Fruit fly (Drosophila melanogaster) whole organism, embryonic: ENCODE measurements around the gene dysf.

Experiments used
- Awh ChIP-seq: fragments of 200-800 bp; sonication (Bioruptor generic); IDR thresholded peaks from 2 replicates; pipeline ENCODE4, ENCODE4 v1.3.6; 2022; ENCODE audit warnings: missing biosample characterization, missing genetic modification characterization
- B-H2 ChIP-seq: fragments of 200-800 bp; sonication (Bioruptor generic); optimal IDR thresholded peaks from 2 replicates; lab custom pipeline; 2018; ENCODE audit warnings: missing biosample characterization, mild to moderate bottlenecking, missing genetic modification characterization
- Bdp1 ChIP-seq: fragments of 200-800 bp; sonication (Bioruptor generic); optimal IDR thresholded peaks from 3 replicates; lab custom pipeline; 2016; ENCODE audit warnings: missing biosample characterization, missing genetic modification characterization
- CG10209 ChIP-seq: fragments of 200-800 bp; sonication (Bioruptor generic); optimal IDR thresholded peaks from 3 replicates; lab custom pipeline; 2017; ENCODE audit warnings: missing biosample characterization, mild to moderate bottlenecking, missing genetic modification characterization, missing genetic modification reagents
- CG10462 ChIP-seq: fragments of 200-800 bp; sonication (Bioruptor generic); optimal IDR thresholded peaks from 2 replicates; lab custom pipeline; 2016; ENCODE audit warnings: missing biosample characterization, missing genetic modification characterization
- CG11398 ChIP-seq: fragments of 200-800 bp; sonication (Bioruptor generic); optimal IDR thresholded peaks from 2 replicates; lab custom pipeline; 2016; ENCODE audit warnings: missing biosample characterization, missing genetic modification characterization
- CG11504 ChIP-seq: fragments of 200-800 bp; sonication (Bioruptor generic); optimal IDR thresholded peaks from 3 replicates; lab custom pipeline; 2019; ENCODE audit warnings: missing biosample characterization, mild to moderate bottlenecking, missing genetic modification characterization, moderate library complexity
- CG12104 ChIP-seq: fragments of 200-800 bp; sonication (Bioruptor generic); optimal IDR thresholded peaks from 3 replicates; lab custom pipeline; 2016; ENCODE audit warnings: missing biosample characterization, missing genetic modification characterization
- CG13123 ChIP-seq: fragments of 200-800 bp; sonication (Bioruptor generic); optimal IDR thresholded peaks from 2 replicates; lab custom pipeline; 2016; ENCODE audit warnings: missing biosample characterization, missing genetic modification characterization
- CG13775 ChIP-seq: fragments of 200-800 bp; sonication (Bioruptor generic); optimal IDR thresholded peaks from 3 replicates; lab custom pipeline; 2017; ENCODE audit warnings: missing biosample characterization, mild to moderate bottlenecking, missing genetic modification characterization
- CG14441 ChIP-seq: fragments of 200-800 bp; sonication (Bioruptor generic); IDR thresholded peaks from 2 replicates; pipeline ENCODE4 v1.3.6; 2022; ENCODE audit warnings: missing biosample characterization, missing genetic modification characterization
- CG15073 ChIP-seq: fragments of 200-800 bp; sonication (Bioruptor generic); optimal IDR thresholded peaks from 2 replicates; lab custom pipeline; 2016; ENCODE audit warnings: missing biosample characterization, missing genetic modification characterization
- CG15696 ChIP-seq: fragments of 200-800 bp; sonication (Bioruptor generic); optimal IDR thresholded peaks from 2 replicates; lab custom pipeline; 2019; ENCODE audit warnings: missing biosample characterization, mild to moderate bottlenecking, missing genetic modification characterization, moderate library complexity
- CG16813 ChIP-seq: fragments of 200-800 bp; sonication (Bioruptor generic); IDR thresholded peaks from 3 replicates; pipeline ENCODE4 v1.3.6; 2022; ENCODE audit warnings: missing biosample characterization, missing genetic modification characterization; ENCODE audit not compliant: partially characterized antibody
- CG18619 ChIP-seq: fragments of 200-800 bp; sonication (Bioruptor generic); optimal IDR thresholded peaks from 3 replicates; lab custom pipeline; 2017; ENCODE audit warnings: missing biosample characterization, mild to moderate bottlenecking, missing genetic modification characterization
- CG2202 ChIP-seq: fragments of 200-800 bp; sonication (Bioruptor generic); optimal IDR thresholded peaks from 2 replicates; lab custom pipeline; 2018; ENCODE audit warnings: missing biosample characterization, mild to moderate bottlenecking, missing genetic modification characterization
- CG30431 ChIP-seq: fragments of 200-800 bp; sonication (Bioruptor generic); optimal IDR thresholded peaks from 2 replicates; lab custom pipeline; 2017; ENCODE audit warnings: missing biosample characterization, missing genetic modification characterization
- CG31365 ChIP-seq: fragments of 200-800 bp; sonication (Bioruptor generic); optimal IDR thresholded peaks from 2 replicates; lab custom pipeline; 2018; ENCODE audit warnings: missing biosample characterization, mild to moderate bottlenecking, missing genetic modification characterization
- CG31388 ChIP-seq: fragments of 200-800 bp; sonication (Bioruptor generic); optimal IDR thresholded peaks from 2 replicates; lab custom pipeline; 2016; ENCODE audit warnings: missing biosample characterization, missing genetic modification characterization
- CG32532 ChIP-seq: fragments of 200-800 bp; sonication (Bioruptor generic); IDR thresholded peaks from 2 replicates; pipeline ENCODE4 v1.3.6; 2022; ENCODE audit warnings: missing biosample characterization, missing genetic modification characterization
- CG7357 ChIP-seq: fragments of 200-800 bp; sonication (Bioruptor generic); IDR thresholded peaks from 3 replicates; pipeline ENCODE4 v1.3.6; 2022; ENCODE audit warnings: missing biosample characterization, missing genetic modification characterization
- CG7928 ChIP-seq: fragments of 200-800 bp; sonication (Bioruptor generic); optimal IDR thresholded peaks from 2 replicates; lab custom pipeline; 2017; ENCODE audit warnings: missing biosample characterization, mild to moderate bottlenecking, missing genetic modification characterization
- CTCF ChIP-seq: fragments of 200-800 bp; sonication (Bioruptor generic); optimal IDR thresholded peaks from 2 replicates; lab custom pipeline; 2017; ENCODE audit warnings: missing biosample characterization, mild to moderate bottlenecking, missing genetic modification characterization, moderate library complexity
- Camta ChIP-seq: fragments of 200-800 bp; sonication (Bioruptor generic); optimal IDR thresholded peaks from 2 replicates; lab custom pipeline; 2016; ENCODE audit warnings: missing biosample characterization, missing genetic modification characterization
- E2f2 ChIP-seq: fragments of 200-800 bp; sonication (Bioruptor generic); IDR thresholded peaks from 2 replicates; pipeline ENCODE4 v1.3.6; 2022; ENCODE audit warnings: missing biosample characterization, missing genetic modification characterization
- GATAe ChIP-seq: fragments of 200-800 bp; sonication (Bioruptor generic); conservative IDR thresholded peaks from 2 replicates; pipeline ENCODE4 v1.3.6; 2022; ENCODE audit warnings: missing biosample characterization, missing genetic modification characterization
- HmgZ ChIP-seq: fragments of 200-800 bp; sonication (Bioruptor generic); optimal IDR thresholded peaks from 2 replicates; lab custom pipeline; 2018; ENCODE audit warnings: missing biosample characterization, mild to moderate bottlenecking, missing genetic modification characterization
- Jarid2 ChIP-seq: fragments of 200-800 bp; sonication (Bioruptor generic); optimal IDR thresholded peaks from 3 replicates; lab custom pipeline; 2017; ENCODE audit warnings: mild to moderate bottlenecking, missing biosample characterization, missing genetic modification reagents, missing genetic modification characterization
- Mes4 ChIP-seq: fragments of 200-800 bp; sonication (Bioruptor generic); optimal IDR thresholded peaks from 2 replicates; lab custom pipeline; 2016; ENCODE audit warnings: missing biosample characterization, missing genetic modification characterization
- Myb ChIP-seq: fragments of 200-800 bp; sonication (Bioruptor generic); optimal IDR thresholded peaks from 2 replicates; lab custom pipeline; 2016; ENCODE audit warnings: missing biosample characterization, missing genetic modification characterization
- NfI ChIP-seq: fragments of 200-800 bp; sonication (Bioruptor generic); optimal IDR thresholded peaks from 3 replicates; lab custom pipeline; 2018; ENCODE audit warnings: missing biosample characterization, mild to moderate bottlenecking, missing genetic modification characterization, moderate library complexity
- Opbp ChIP-seq: fragments of 200-800 bp; sonication (Bioruptor generic); IDR thresholded peaks from 3 replicates; pipeline ENCODE4 v1.3.6; 2022; ENCODE audit warnings: missing biosample characterization, missing genetic modification characterization; ENCODE audit not compliant: partially characterized antibody
- Vsx1 ChIP-seq: fragments of 200-800 bp; sonication (Bioruptor generic); optimal IDR thresholded peaks from 2 replicates; lab custom pipeline; 2017; ENCODE audit warnings: missing biosample characterization, mild to moderate bottlenecking, missing genetic modification characterization, missing genetic modification reagents
- ash1 ChIP-seq: fragments of 200-800 bp; sonication (Bioruptor generic); optimal IDR thresholded peaks from 2 replicates; lab custom pipeline; 2018; ENCODE audit warnings: missing biosample characterization, mild to moderate bottlenecking, missing genetic modification characterization
- bsh ChIP-seq, 2 experiments: fragments of 200-800 bp; sonication (Bioruptor generic); optimal IDR thresholded peaks; 2 replicates each; lab custom pipeline; 2017 to 2018; ENCODE audit warnings: mild to moderate bottlenecking in 2 of 2, missing biosample characterization in 2 of 2, missing genetic modification characterization in 2 of 2, moderate library complexity in 1 of 2
- caup ChIP-seq: fragments of 200-800 bp; sonication (Bioruptor generic); optimal IDR thresholded peaks from 3 replicates; lab custom pipeline; 2017; ENCODE audit warnings: missing biosample characterization, mild to moderate bottlenecking, missing genetic modification characterization, moderate library complexity; ENCODE audit not compliant: severe bottlenecking
- crp ChIP-seq, 2 experiments: fragments of 200-800 bp; sonication (Bioruptor generic); optimal IDR thresholded peaks; 2 replicates in 1 of 2; 3 replicates in 1 of 2; lab custom pipeline; 2017; ENCODE audit warnings: missing biosample characterization in 2 of 2, missing genetic modification characterization in 2 of 2, mild to moderate bottlenecking in 1 of 2, moderate library complexity in 1 of 2
- danr ChIP-seq: fragments of 200-800 bp; sonication (Bioruptor generic); IDR thresholded peaks from 2 replicates; pipeline ENCODE4 v1.3.6; 2022; ENCODE audit warnings: missing biosample characterization, missing genetic modification characterization
- dimm ChIP-seq: fragments of 200-800 bp; sonication (Bioruptor generic); IDR thresholded peaks from 2 replicates; pipeline ENCODE4 v1.3.6; 2022; ENCODE audit warnings: missing biosample characterization, missing genetic modification characterization
- dysf ChIP-seq: fragments of 200-800 bp; sonication (Bioruptor generic); IDR thresholded peaks from 3 replicates; pipeline ENCODE4 v1.3.6; 2022; ENCODE audit warnings: missing biosample characterization, missing genetic modification characterization
- ems ChIP-seq: fragments of 200-800 bp; sonication (Bioruptor generic); optimal IDR thresholded peaks from 3 replicates; lab custom pipeline; 2016; ENCODE audit warnings: missing biosample characterization, missing genetic modification characterization
- hth ChIP-seq: fragments of >200 bp; optimal IDR thresholded peaks from 2 replicates; lab custom pipeline; 2017; ENCODE audit warnings: inconsistent platforms
- kah ChIP-seq: fragments of 200-800 bp; sonication (Bioruptor generic); optimal IDR thresholded peaks from 2 replicates; lab custom pipeline; 2018; ENCODE audit warnings: missing biosample characterization, mild to moderate bottlenecking, missing genetic modification characterization
- luna ChIP-seq: fragments of 200-800 bp; sonication (Bioruptor generic); optimal IDR thresholded peaks from 2 replicates; lab custom pipeline; 2016; ENCODE audit warnings: missing biosample characterization, missing genetic modification characterization
- mam ChIP-seq: fragments of 200-800 bp; sonication (Bioruptor generic); optimal IDR thresholded peaks from 3 replicates; lab custom pipeline; 2016; ENCODE audit warnings: missing biosample characterization, missing genetic modification characterization
- nerfin-2 ChIP-seq: fragments of 200-800 bp; sonication (Bioruptor generic); IDR thresholded peaks from 2 replicates; pipeline ENCODE4 v1.3.6; 2022; ENCODE audit warnings: missing biosample characterization, missing genetic modification characterization; ENCODE audit not compliant: partially characterized antibody
- sens-2 ChIP-seq: fragments of 200-800 bp; sonication (Bioruptor generic); IDR thresholded peaks from 2 replicates; pipeline ENCODE4 v1.3.6; 2022; ENCODE audit warnings: missing biosample characterization, missing genetic modification characterization
- ssp ChIP-seq: fragments of 200-800 bp; sonication (Bioruptor generic); IDR thresholded peaks from 2 replicates; pipeline ENCODE4 v1.3.6; 2022; ENCODE audit warnings: missing biosample characterization, missing genetic modification characterization
- unpg ChIP-seq: fragments of 200-800 bp; sonication (Bioruptor generic); optimal IDR thresholded peaks from 3 replicates; lab custom pipeline; 2018; ENCODE audit warnings: missing biosample characterization, mild to moderate bottlenecking, missing genetic modification characterization, moderate library complexity
- wek ChIP-seq: fragments of 200-800 bp; sonication (Bioruptor generic); optimal IDR thresholded peaks from 3 replicates; lab custom pipeline; 2018; ENCODE audit warnings: missing biosample characterization, mild to moderate bottlenecking, missing genetic modification characterization, moderate library complexity

The dysf gene

DNA sequence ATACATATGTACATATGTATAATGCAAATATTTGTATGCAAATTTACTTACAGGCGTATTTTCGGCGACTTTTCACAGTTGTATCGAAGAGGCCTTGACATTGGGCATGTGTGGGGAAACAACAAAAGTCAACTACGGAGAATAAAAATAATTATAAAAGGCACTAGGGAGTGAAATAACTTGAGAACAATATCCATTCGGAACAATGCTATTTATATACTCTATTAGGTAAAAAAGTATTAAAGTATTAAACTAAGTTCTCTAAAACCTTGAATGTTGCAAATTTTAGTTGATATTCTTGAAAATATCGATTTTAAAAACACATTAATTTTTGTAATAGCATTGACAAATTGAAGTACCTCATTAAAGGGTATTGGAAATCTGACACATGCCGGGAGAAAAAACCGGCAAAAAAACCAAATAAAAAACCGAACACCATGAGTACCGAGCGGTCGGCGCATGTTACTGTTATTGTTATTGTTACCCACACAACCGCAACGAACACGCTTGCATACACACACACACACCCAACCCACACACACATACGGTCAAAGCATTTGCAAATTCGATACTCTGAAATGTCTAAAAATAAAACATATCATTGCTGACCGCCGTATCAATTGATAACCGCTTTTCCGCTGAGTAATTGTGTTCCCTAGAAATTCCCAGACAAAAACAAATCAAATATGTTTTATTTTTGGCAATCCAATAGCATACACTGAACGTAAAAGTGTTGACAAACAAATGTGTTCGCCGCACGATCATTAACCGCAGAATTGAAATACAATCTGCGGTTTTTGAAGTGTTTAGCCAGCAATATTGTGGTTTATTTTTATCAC lies 6.0 kb upstream of the dysf start (continued):
- TF ChIP-seq Camta (GFP tag; lab: Kevin White, UChicago) (no peak), CG13775 (GFP tag; lab: Kevin White, UChicago) (peak; percentile 5), danr (no peak; the same call in 1 of the 2 replicates), CG18619 (GFP tag; lab: Kevin White, UChicago) (peak; percentile 60), Opbp (GFP tag; lab: Robert Waterston, UW) (no peak), CG10462 (GFP tag; lab: Kevin White, UChicago) (no peak), E2f2 (GFP tag; lab: Robert Waterston, UW) (no peak), wek (no peak), GATAe (GFP tag; lab: Robert Waterston, UW) (no peak), B-H2 (GFP tag; lab: Kevin White, UChicago) (no peak), dysf (GFP tag; lab: Robert Waterston, UW) (peak; percentile 78), HmgZ (tag; lab: Kevin White, UChicago) (no peak), CG12104 (GFP tag; lab: Kevin White, UChicago) (no peak), CG31388 (GFP tag; lab: Kevin White, UChicago) (peak; percentile 7), CG15696 (tag; lab: Kevin White, UChicago) (peak; percentile 37), mam (GFP tag; lab: Kevin White, UChicago) (no peak), Bdp1 (GFP tag; lab: Kevin White, UChicago) (no peak), sens-2 (GFP tag; lab: Robert Waterston, UW) (no peak), CG16813 (GFP tag; lab: Robert Waterston, UW) (no peak), ems (no peak), CG32532 (GFP tag; lab: Robert Waterston, UW) (peak; percentile 71), nerfin-2 (GFP tag; lab: Robert Waterston, UW) (no peak), CG30431 (GFP tag; lab: Kevin White, UChicago) (no peak), CTCF (GFP tag; lab: Kevin White, UChicago) (no peak), Vsx1 (GFP tag; lab: Kevin White, UChicago) (no peak), CG31365 (tag; lab: Kevin White, UChicago) (no peak), Mes4 (no peak), crp (GFP tag; optimal IDR thresholded peaks at IDR 0.05; lab: Kevin White, UChicago) (no peak), CG13123 (GFP tag; lab: Kevin White, UChicago) (no peak), hth (lab: Kevin White, UChicago) (no peak), CG10209 (GFP tag; lab: Kevin White, UChicago) (peak; percentile 23), CG7357 (GFP tag; lab: Robert Waterston, UW) (no peak), CG15073 (GFP tag; lab: Kevin White, UChicago) (no peak), dimm (GFP tag; lab: Robert Waterston, UW) (no peak), ash1 (GFP tag; lab: Kevin White, UChicago) (no peak), unpg (GFP tag; lab: Kevin White, UChicago) (peak; percentile 29), Jarid2 (no peak), NfI (GFP tag; lab: Kevin White, UChicago) (no peak), luna (GFP tag; lab: Kevin White, UChicago) (no peak), CG11398 (GFP tag; lab: Kevin White, UChicago) (no peak), CG2202 (peak; percentile 26), kah (GFP tag; lab: Kevin White, UChicago) (no peak), ssp (GFP tag; lab: Robert Waterston, UW) (no peak), Awh (GFP tag; lab: Robert Waterston, UW) (no peak), CG7928 (GFP tag; lab: Kevin White, UChicago) (peak; percentile 27), CG14441 (GFP tag; lab: Robert Waterston, UW) (peak; percentile 34; the same call in 1 of the 2 replicates), CG11504 (tag; lab: Kevin White, UChicago) (peak; percentile 32), bsh (GFP tag; optimal IDR thresholded peaks at IDR 0.05; lab: Kevin White, UChicago) (peak in 1 of 2 experiments; percentile 46), Myb (GFP tag; lab: Kevin White, UChicago) (no peak), caup (peak; percentile 49)
